Worm (Caenorhabditis elegans) whole organism, mixed stage, embryonic: ENCODE results near the gene C01B10.6.

ENCODE experiments used
- M03D4.4 ChIP-seq: sonication (generic microtip); optimal IDR thresholded peaks from 2 replicates; lab custom pipeline; 2017; ENCODE audit warnings: mild to moderate bottlenecking, missing genetic modification characterization, missing compliant biosample characterization
- blmp-1 ChIP-seq: fragments of 150-350 bp; optimal IDR thresholded peaks from 2 replicates; lab custom pipeline; 2014; ENCODE audit warnings: missing biosample characterization, missing genetic modification characterization
- ceh-43 ChIP-seq: fragments of 200-800 bp; sonication (Bioruptor generic); optimal IDR thresholded peaks from 2 replicates; lab custom pipeline; 2018; ENCODE audit warnings: mild to moderate bottlenecking, missing genetic modification characterization, moderate library complexity, missing compliant biosample characterization
- ceh-83 ChIP-seq: fragments of 200-800 bp; sonication (Bioruptor generic); optimal IDR thresholded peaks from 2 replicates; lab custom pipeline; 2018; ENCODE audit warnings: mild to moderate bottlenecking, missing genetic modification characterization, missing compliant biosample characterization
- ces-1 ChIP-seq: fragments of 150-350 bp; optimal IDR thresholded peaks from 2 replicates; lab custom pipeline; 2014; ENCODE audit warnings: missing biosample characterization, missing genetic modification reagents, missing genetic modification characterization
- cnd-1 ChIP-seq: fragments of 200-800 bp; sonication (Bioruptor generic); optimal IDR thresholded peaks from 2 replicates; lab custom pipeline; 2018; ENCODE audit warnings: mild to moderate bottlenecking, missing genetic modification characterization, missing compliant biosample characterization
- elt-1 ChIP-seq: sonication (generic microtip); optimal IDR thresholded peaks from 2 replicates; lab custom pipeline; 2017; ENCODE audit warnings: missing genetic modification characterization, mild to moderate bottlenecking, missing compliant biosample characterization, antibody characterized with exemption, moderate library complexity, borderline replicate concordance; ENCODE audit not compliant: insufficient read depth
- elt-3 ChIP-seq: fragments of 150-350 bp; optimal IDR thresholded peaks from 2 replicates; lab custom pipeline; 2014; ENCODE audit warnings: missing biosample characterization, missing genetic modification characterization
- flh-1 ChIP-seq: fragments of 200-800 bp; sonication (Bioruptor generic); optimal IDR thresholded peaks from 2 replicates; lab custom pipeline; 2018; ENCODE audit warnings: mild to moderate bottlenecking, missing genetic modification characterization, moderate library complexity, missing compliant biosample characterization
- ham-2 ChIP-seq: fragments of 200-800 bp; sonication (Bioruptor generic); optimal IDR thresholded peaks from 2 replicates; lab custom pipeline; 2018; ENCODE audit warnings: mild to moderate bottlenecking, missing genetic modification characterization, missing compliant biosample characterization
- hlh-1 ChIP-seq: fragments of 150-350 bp; optimal IDR thresholded peaks from 2 replicates; lab custom pipeline; 2014; ENCODE audit warnings: missing biosample characterization, missing genetic modification reagents, missing genetic modification characterization
- lsy-2 ChIP-seq: fragments of 150-350 bp; optimal IDR thresholded peaks from 2 replicates; lab custom pipeline; 2014; ENCODE audit warnings: missing biosample characterization, missing genetic modification characterization
- mab-5 ChIP-seq: fragments of 150-350 bp; optimal IDR thresholded peaks from 2 replicates; lab custom pipeline; 2014; ENCODE audit warnings: missing biosample characterization, missing genetic modification characterization
- mep-1 ChIP-seq: fragments of 150-350 bp; optimal IDR thresholded peaks from 2 replicates; lab custom pipeline; 2017; ENCODE audit warnings: missing biosample characterization, missing genetic modification reagents, missing genetic modification characterization, inconsistent platforms
- mls-2 ChIP-seq: sonication (generic microtip); optimal IDR thresholded peaks from 2 replicates; lab custom pipeline; 2016; ENCODE audit warnings: mild to moderate bottlenecking, missing genetic modification characterization, moderate library complexity, missing compliant biosample characterization
- nhr-2 ChIP-seq: fragments of 150-350 bp; optimal IDR thresholded peaks from 2 replicates; lab custom pipeline; 2014; ENCODE audit warnings: missing biosample characterization, missing genetic modification characterization
- nhr-237 ChIP-seq: fragments of 150-350 bp; optimal IDR thresholded peaks from 2 replicates; lab custom pipeline; 2014; ENCODE audit warnings: missing biosample characterization, missing genetic modification characterization
- nhr-28 ChIP-seq: fragments of 150-350 bp; optimal IDR thresholded peaks from 2 replicates; lab custom pipeline; 2014; ENCODE audit warnings: missing biosample characterization, missing genetic modification characterization
- nhr-76 ChIP-seq: sonication (generic microtip); optimal IDR thresholded peaks from 2 replicates; lab custom pipeline; 2017; ENCODE audit warnings: missing biosample characterization, missing genetic modification characterization
- pha-4 ChIP-seq: fragments of 150-350 bp; optimal IDR thresholded peaks from 2 replicates; lab custom pipeline; 2018; ENCODE audit warnings: missing biosample characterization, missing genetic modification reagents, missing genetic modification characterization
- sem-2 ChIP-seq: fragments of 200-800 bp; sonication (Bioruptor generic); optimal IDR thresholded peaks from 2 replicates; lab custom pipeline; 2018; ENCODE audit warnings: mild to moderate bottlenecking, missing genetic modification characterization, missing compliant biosample characterization
- snpc-4 ChIP-seq: fragments of 150-350 bp; optimal IDR thresholded peaks from 2 replicates; lab custom pipeline; 2014; ENCODE audit warnings: missing biosample characterization, missing genetic modification characterization
- tbx-8 ChIP-seq: fragments of 200-800 bp; sonication (Bioruptor generic); optimal IDR thresholded peaks from 2 replicates; lab custom pipeline; 2018; ENCODE audit warnings: mild to moderate bottlenecking, missing genetic modification characterization, moderate library complexity, missing compliant biosample characterization
- unc-39 ChIP-seq: fragments of 150-350 bp; optimal IDR thresholded peaks from 2 replicates; lab custom pipeline; 2014; ENCODE audit warnings: missing biosample characterization, missing genetic modification characterization
- unc-62 ChIP-seq: fragments of 150-350 bp; optimal IDR thresholded peaks from 2 replicates; lab custom pipeline; 2014; ENCODE audit warnings: missing biosample characterization, missing genetic modification reagents, missing genetic modification characterization
- zip-8 ChIP-seq: fragments of 150-350 bp; optimal IDR thresholded peaks from 2 replicates; lab custom pipeline; 2014; ENCODE audit warnings: missing biosample characterization, missing genetic modification characterization
- ztf-11 ChIP-seq: fragments of 150-350 bp; optimal IDR thresholded peaks from 2 replicates; lab custom pipeline; 2014; ENCODE audit warnings: missing biosample characterization, missing genetic modification characterization

Gene C01B10.6

DNA sequence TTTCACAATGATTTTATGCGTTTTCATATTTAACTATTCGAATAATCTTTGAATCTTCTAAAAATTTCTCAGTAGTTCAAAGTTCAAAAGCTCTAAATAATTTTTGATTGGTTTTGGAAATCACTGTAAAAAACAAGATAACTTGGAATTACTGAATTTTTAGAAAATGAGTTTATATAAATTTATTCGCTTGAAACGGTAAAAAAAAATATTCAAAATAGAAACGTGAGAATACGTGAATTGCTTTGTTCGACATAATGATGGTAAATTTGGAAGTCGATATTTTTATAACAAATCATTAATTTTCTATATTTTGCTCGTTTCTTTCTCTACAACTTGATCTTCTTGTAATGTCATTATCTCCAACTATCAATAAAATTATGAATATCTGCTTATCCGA, 16.6 kb upstream of the C01B10.6 start, which contains the start of gene C01B10.44:
TSS of gene C01B10.44 (plus strand) at position 301 of the 400 bp plus-strand sequence.
- TF ChIP-seq flh-1 (GFP tag; lab: Kevin White, UChicago) (no peak), mab-5 (tag; lab: Kevin White, UChicago) (no peak), mep-1 (tag; lab: Kevin White, UChicago) (no peak), lsy-2 (tag; lab: Kevin White, UChicago) (no peak), zip-8 (no peak), pha-4 (tag; lab: Kevin White, UChicago) (no peak), mls-2 (tag; lab: Kevin White, UChicago) (no peak), blmp-1 (tag; lab: Kevin White, UChicago) (no peak), nhr-2 (tag; lab: Kevin White, UChicago) (no peak), ces-1 (no peak), ztf-11 (no peak), cnd-1 (no peak), nhr-28 (tag; lab: Kevin White, UChicago) (no peak)

ce11 chrIV:6627798-6628197, 12.2 kb upstream of the C01B10.6 start, which contains the start of gene cest-5.2:
cest-5.2 (minus strand) TSS chrIV:6627925.
- TF ChIP-seq flh-1 (GFP tag; lab: Kevin White, UChicago) = no peak
- TF ChIP-seq mls-2 (tag; lab: Kevin White, UChicago) = no peak
- TF ChIP-seq blmp-1 (tag; lab: Kevin White, UChicago) = no peak
- TF ChIP-seq ceh-43 (GFP tag; lab: Kevin White, UChicago) = no peak
- no peak for TF ChIP-seq M03D4.4
- TF ChIP-seq zip-8 = no peak
- no peak for TF ChIP-seq pha-4 (tag; lab: Kevin White, UChicago)
- no peak for TF ChIP-seq unc-39 (tag; lab: Kevin White, UChicago)

ce11 chrIV:6631704-6632272, 8.2 kb upstream of the C01B10.6 start, which contains the start of the genes cest-5.1 and C01B10.9:
cest-5.1 (minus strand) TSS chrIV:6631754.
C01B10.9 (plus strand) TSS chrIV:6632222.
- TF ChIP-seq snpc-4 (tag; lab: Kevin White, UChicago) (no peak), ces-1 (peak; percentile 44), lsy-2 (tag; lab: Kevin White, UChicago) (peak; percentile 40), zip-8 (no peak)

- no peak for TF ChIP-seq ham-2 (GFP tag; lab: Kevin White, UChicago)
- TF ChIP-seq tbx-8 (GFP tag; lab: Kevin White, UChicago) = no peak
- no peak for TF ChIP-seq nhr-76 (tag; lab: Kevin White, UChicago)
- TF ChIP-seq mab-5 (tag; lab: Kevin White, UChicago) = no peak
- no peak for TF ChIP-seq blmp-1 (tag; lab: Kevin White, UChicago)
- no peak for TF ChIP-seq unc-39 (tag; lab: Kevin White, UChicago)
- no peak for TF ChIP-seq pha-4 (tag; lab: Kevin White, UChicago)
- no peak for TF ChIP-seq mls-2 (tag; lab: Kevin White, UChicago)
- no peak for TF ChIP-seq unc-62 (GFP tag; lab: Kevin White, UChicago)
- no peak for TF ChIP-seq flh-1 (GFP tag; lab: Kevin White, UChicago)
- TF ChIP-seq sem-2 (GFP tag; lab: Kevin White, UChicago) = no peak
- TF ChIP-seq hlh-1 (tag; lab: Kevin White, UChicago) = no peak
- no peak for TF ChIP-seq nhr-237 (tag; lab: Kevin White, UChicago)
- TF ChIP-seq M03D4.4 = no peak
- TF ChIP-seq mep-1 (tag; lab: Kevin White, UChicago) = no peak
- no peak for TF ChIP-seq lsy-2 (tag; lab: Kevin White, UChicago)
- no peak for TF ChIP-seq elt-3 (tag; lab: Kevin White, UChicago)
- TF ChIP-seq elt-1 (tag; lab: Kevin White, UChicago) = no peak
- no peak for TF ChIP-seq ceh-83 (GFP tag; lab: Kevin White, UChicago)
- no peak for TF ChIP-seq zip-8
These were observed 5.2 kb upstream of the C01B10.6 start, which contains the start of gene metl-13 for ce11 chrIV:6634789-6635188. metl-13 (plus strand) TSS chrIV:6635089.

DNA sequence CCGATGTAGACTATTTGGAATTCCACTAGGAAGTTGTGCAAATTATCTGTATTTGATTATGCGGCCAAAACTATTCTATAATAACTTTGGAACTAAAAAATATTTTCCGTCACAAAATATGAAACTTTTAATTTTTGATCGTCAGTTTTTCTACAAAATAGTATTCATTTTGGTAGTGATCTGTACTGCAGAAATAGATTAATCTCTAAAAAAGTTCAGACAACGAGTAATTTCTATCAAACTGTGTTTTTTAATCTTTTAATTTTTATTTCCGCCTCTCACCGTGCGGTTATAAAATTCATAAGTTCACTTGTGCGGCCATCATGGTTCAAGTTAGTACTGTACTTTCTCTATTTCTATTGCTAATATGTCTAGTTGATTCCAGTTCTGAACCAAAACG, 1.7 kb upstream of the C01B10.6 start, which contains the start of gene C01B10.7:
TSS of gene C01B10.7 (plus strand) at position 301 of the 400 bp plus-strand sequence.
- no peak for TF ChIP-seq lsy-2 (tag; lab: Kevin White, UChicago)
